Worm (Caenorhabditis elegans) whole organism, mixed stage, embryonic: ENCODE data around the gene svh-2.

Source experiments
- M03D4.4 ChIP-seq: sonication (generic microtip); optimal IDR thresholded peaks from 2 replicates; lab custom pipeline; 2017; ENCODE audit warnings: mild to moderate bottlenecking, missing genetic modification characterization, missing compliant biosample characterization
- bed-3 ChIP-seq: fragments of 200-800 bp; sonication (Bioruptor generic); optimal IDR thresholded peaks from 3 replicates; lab custom pipeline; 2018; ENCODE audit warnings: mild to moderate bottlenecking, missing genetic modification characterization, moderate library complexity, missing compliant biosample characterization
- blmp-1 ChIP-seq: fragments of 150-350 bp; optimal IDR thresholded peaks from 2 replicates; lab custom pipeline; 2014; ENCODE audit warnings: missing biosample characterization, missing genetic modification characterization
- ceh-39 ChIP-seq: fragments of 150-350 bp; optimal IDR thresholded peaks from 2 replicates; lab custom pipeline; 2014; ENCODE audit warnings: missing biosample characterization, missing genetic modification characterization
- ceh-43 ChIP-seq: fragments of 200-800 bp; sonication (Bioruptor generic); optimal IDR thresholded peaks from 2 replicates; lab custom pipeline; 2018; ENCODE audit warnings: mild to moderate bottlenecking, missing genetic modification characterization, moderate library complexity, missing compliant biosample characterization
- ceh-83 ChIP-seq: fragments of 200-800 bp; sonication (Bioruptor generic); optimal IDR thresholded peaks from 2 replicates; lab custom pipeline; 2018; ENCODE audit warnings: mild to moderate bottlenecking, missing genetic modification characterization, missing compliant biosample characterization
- ces-1 ChIP-seq: fragments of 150-350 bp; optimal IDR thresholded peaks from 2 replicates; lab custom pipeline; 2014; ENCODE audit warnings: missing biosample characterization, missing genetic modification reagents, missing genetic modification characterization
- cnd-1 ChIP-seq: fragments of 200-800 bp; sonication (Bioruptor generic); optimal IDR thresholded peaks from 2 replicates; lab custom pipeline; 2018; ENCODE audit warnings: mild to moderate bottlenecking, missing genetic modification characterization, missing compliant biosample characterization
- elt-1 ChIP-seq: sonication (generic microtip); optimal IDR thresholded peaks from 2 replicates; lab custom pipeline; 2017; ENCODE audit warnings: missing genetic modification characterization, mild to moderate bottlenecking, missing compliant biosample characterization, antibody characterized with exemption, moderate library complexity, borderline replicate concordance; ENCODE audit not compliant: insufficient read depth
- elt-3 ChIP-seq: fragments of 150-350 bp; optimal IDR thresholded peaks from 2 replicates; lab custom pipeline; 2014; ENCODE audit warnings: missing biosample characterization, missing genetic modification characterization
- flh-1 ChIP-seq: fragments of 200-800 bp; sonication (Bioruptor generic); optimal IDR thresholded peaks from 2 replicates; lab custom pipeline; 2018; ENCODE audit warnings: mild to moderate bottlenecking, missing genetic modification characterization, moderate library complexity, missing compliant biosample characterization
- ham-2 ChIP-seq: fragments of 200-800 bp; sonication (Bioruptor generic); optimal IDR thresholded peaks from 2 replicates; lab custom pipeline; 2018; ENCODE audit warnings: mild to moderate bottlenecking, missing genetic modification characterization, missing compliant biosample characterization
- lin-13 ChIP-seq: fragments of 150-350 bp; optimal IDR thresholded peaks from 2 replicates; lab custom pipeline; 2014; ENCODE audit warnings: missing biosample characterization, missing genetic modification characterization
- lin-32 ChIP-seq: fragments of 200-800 bp; sonication (Bioruptor generic); optimal IDR thresholded peaks from 2 replicates; lab custom pipeline; 2018; ENCODE audit warnings: mild to moderate bottlenecking, missing genetic modification characterization, missing compliant biosample characterization
- lsy-2 ChIP-seq: fragments of 150-350 bp; optimal IDR thresholded peaks from 2 replicates; lab custom pipeline; 2014; ENCODE audit warnings: missing biosample characterization, missing genetic modification characterization
- mab-5 ChIP-seq: fragments of 150-350 bp; optimal IDR thresholded peaks from 2 replicates; lab custom pipeline; 2014; ENCODE audit warnings: missing biosample characterization, missing genetic modification characterization
- mep-1 ChIP-seq: fragments of 150-350 bp; optimal IDR thresholded peaks from 2 replicates; lab custom pipeline; 2017; ENCODE audit warnings: missing biosample characterization, missing genetic modification reagents, missing genetic modification characterization, inconsistent platforms
- mls-2 ChIP-seq: sonication (generic microtip); optimal IDR thresholded peaks from 2 replicates; lab custom pipeline; 2016; ENCODE audit warnings: mild to moderate bottlenecking, missing genetic modification characterization, moderate library complexity, missing compliant biosample characterization
- nhr-12 ChIP-seq: fragments of 150-350 bp; optimal IDR thresholded peaks from 2 replicates; lab custom pipeline; 2014; ENCODE audit warnings: missing biosample characterization, missing genetic modification characterization
- nhr-2 ChIP-seq: fragments of 150-350 bp; optimal IDR thresholded peaks from 2 replicates; lab custom pipeline; 2014; ENCODE audit warnings: missing biosample characterization, missing genetic modification characterization
- nhr-237 ChIP-seq: fragments of 150-350 bp; optimal IDR thresholded peaks from 2 replicates; lab custom pipeline; 2014; ENCODE audit warnings: missing biosample characterization, missing genetic modification characterization
- pha-4 ChIP-seq: fragments of 150-350 bp; optimal IDR thresholded peaks from 2 replicates; lab custom pipeline; 2018; ENCODE audit warnings: missing biosample characterization, missing genetic modification reagents, missing genetic modification characterization
- snpc-4 ChIP-seq: fragments of 150-350 bp; optimal IDR thresholded peaks from 2 replicates; lab custom pipeline; 2014; ENCODE audit warnings: missing biosample characterization, missing genetic modification characterization
- sptf-1 ChIP-seq: sonication (generic microtip); optimal IDR thresholded peaks from 2 replicates; lab custom pipeline; 2017; ENCODE audit warnings: mild to moderate bottlenecking, missing genetic modification characterization, moderate library complexity, missing compliant biosample characterization
- unc-120 ChIP-seq: sonication (generic microtip); optimal IDR thresholded peaks from 2 replicates; lab custom pipeline; 2017; ENCODE audit warnings: missing genetic modification characterization, missing compliant biosample characterization; ENCODE audit not compliant: poor library complexity, severe bottlenecking
- unc-62 ChIP-seq: fragments of 150-350 bp; optimal IDR thresholded peaks from 2 replicates; lab custom pipeline; 2014; ENCODE audit warnings: missing biosample characterization, missing genetic modification reagents, missing genetic modification characterization
- zip-8 ChIP-seq: fragments of 150-350 bp; optimal IDR thresholded peaks from 2 replicates; lab custom pipeline; 2014; ENCODE audit warnings: missing biosample characterization, missing genetic modification characterization
- ztf-11 ChIP-seq: fragments of 150-350 bp; optimal IDR thresholded peaks from 2 replicates; lab custom pipeline; 2014; ENCODE audit warnings: missing biosample characterization, missing genetic modification characterization

The svh-2 gene

DNA sequence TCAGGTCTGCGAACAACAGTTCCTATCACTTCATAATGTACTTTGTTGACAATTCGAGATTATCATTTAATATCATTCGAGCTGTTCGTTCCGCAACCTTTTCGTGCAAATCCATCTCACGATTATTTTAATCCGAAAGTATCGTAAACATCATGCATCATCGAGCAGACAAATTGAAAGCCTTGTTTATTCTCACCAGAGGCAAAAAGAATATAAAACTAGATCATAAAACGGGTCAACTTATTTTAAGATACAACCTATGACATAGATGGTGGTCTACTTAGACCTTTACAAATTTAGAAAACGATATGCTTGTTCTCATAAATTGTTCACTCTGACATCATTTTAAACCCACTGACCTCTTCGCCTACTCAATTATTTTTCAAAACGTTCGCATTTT lies 20.0 kb upstream of the svh-2 start:
- no peak for TF ChIP-seq ces-1 (GFP tag; lab: Kevin White, UChicago)

DNA sequence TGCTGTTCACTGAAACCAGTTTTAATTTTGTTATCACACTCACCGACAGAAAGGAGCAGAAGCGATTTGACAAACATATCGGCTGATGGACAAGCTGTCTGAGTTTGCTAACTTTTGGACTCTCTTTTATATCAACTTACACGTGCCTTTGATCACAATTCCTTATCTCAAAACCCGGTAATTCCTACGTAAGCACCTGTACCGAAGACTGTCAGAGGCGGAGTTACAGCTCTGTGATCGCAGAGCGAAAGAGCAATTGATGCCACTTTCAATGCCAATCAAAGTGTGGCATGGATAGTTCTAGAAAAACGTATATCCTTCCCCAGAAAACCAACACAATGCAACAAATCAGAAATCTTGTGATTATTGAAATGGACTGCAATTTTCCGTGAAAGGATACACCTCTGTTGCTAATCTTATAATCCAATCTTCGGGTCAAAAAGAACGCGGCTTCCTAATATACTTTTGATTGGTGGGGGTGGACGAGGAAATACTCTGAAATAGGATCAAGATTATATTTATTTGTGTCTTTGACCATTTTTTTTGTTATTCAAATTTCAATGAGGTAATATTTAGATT lies 16.3 kb upstream of the svh-2 start, which contains the start of gene ilys-5:
Gene ilys-5, minus strand, starts transcription at position 140 of the 579 bp plus-strand sequence.
- no peak for TF ChIP-seq ham-2
- no peak for TF ChIP-seq flh-1 (GFP tag; lab: Kevin White, UChicago)
- no peak for TF ChIP-seq mep-1 (tag; lab: Kevin White, UChicago)
- TF ChIP-seq ceh-39 (tag; lab: Kevin White, UChicago) = no peak
- no peak for TF ChIP-seq elt-1 (tag; lab: Kevin White, UChicago)
- TF ChIP-seq bed-3 (GFP tag; lab: Kevin White, UChicago) = no peak
- no peak for TF ChIP-seq ztf-11 (tag; lab: Kevin White, UChicago)
- TF ChIP-seq nhr-237 (tag; lab: Kevin White, UChicago) = no peak
- TF ChIP-seq, all 35 proteins: peak for 0

- no peak for TF ChIP-seq flh-1 (GFP tag; lab: Kevin White, UChicago)
- no peak for TF ChIP-seq nhr-2
- TF ChIP-seq mls-2 (tag; lab: Kevin White, UChicago) = no peak
- TF ChIP-seq sptf-1 (tag; lab: Kevin White, UChicago) = no peak
- TF ChIP-seq elt-3 (tag; lab: Kevin White, UChicago) = no peak
- no peak for TF ChIP-seq ceh-83 (GFP tag; lab: Kevin White, UChicago)
- TF ChIP-seq nhr-12 (tag; lab: Kevin White, UChicago) = no peak
- TF ChIP-seq snpc-4 = no peak
- TF ChIP-seq, all 35 proteins: peak for 0
These were observed 15.0 kb upstream of the svh-2 start for ce11 chrX:6538068-6538467.

DNA sequence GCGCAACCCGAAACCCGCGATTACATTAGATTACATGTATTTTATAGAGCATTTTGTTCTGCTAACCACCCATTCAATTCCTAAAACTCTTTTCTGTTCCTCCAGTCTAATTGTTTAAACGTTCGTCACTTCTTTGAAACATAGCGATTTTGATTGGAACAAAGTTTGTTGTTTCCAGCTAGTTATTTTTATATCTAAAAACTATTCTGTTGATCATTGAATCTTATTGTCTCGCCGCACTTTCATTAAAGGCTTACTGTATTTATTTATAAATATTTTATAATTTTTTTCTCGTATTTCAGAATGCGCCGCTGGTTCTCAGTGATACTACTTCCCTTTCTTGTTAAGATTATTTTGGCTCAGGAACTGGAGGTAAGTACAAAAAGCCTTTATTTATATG lies 10.4 kb upstream of the svh-2 start, which contains the start of gene T14E8.2:
Gene T14E8.2, plus strand, starts transcription at position 301 of the 400 bp plus-strand sequence.
- TF ChIP-seq ces-1 (GFP tag; lab: Kevin White, UChicago) (peak; percentile 70), mab-5 (no peak)
- TF ChIP-seq, all 35 proteins: peak for 1

DNA sequence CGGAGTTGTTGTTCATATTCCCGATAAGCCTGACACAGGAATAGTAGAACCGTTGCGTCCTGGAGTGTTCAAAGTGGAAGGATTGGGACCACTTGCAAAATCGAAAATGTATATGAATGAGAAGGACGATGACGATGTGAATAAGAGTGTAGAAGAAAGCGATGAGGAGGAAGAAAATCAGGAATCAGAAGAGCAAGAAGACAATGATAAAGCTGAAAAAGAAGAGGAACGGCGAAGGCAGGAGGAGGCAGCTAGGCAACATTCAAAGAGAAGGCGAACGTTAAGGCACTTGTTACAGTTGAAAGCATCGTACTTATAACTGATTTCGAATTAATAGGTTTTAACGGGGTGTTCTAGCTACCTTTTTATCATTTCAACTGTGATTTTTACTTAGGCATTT lies 9.4 kb upstream of the svh-2 start:
- TF ChIP-seq ztf-11 (tag; lab: Kevin White, UChicago) (no peak), blmp-1 (tag; lab: Kevin White, UChicago) (no peak), lsy-2 (tag; lab: Kevin White, UChicago) (no peak), sptf-1 (tag; lab: Kevin White, UChicago) (no peak)

- TF ChIP-seq mab-5 = no peak
- no peak for TF ChIP-seq nhr-2
- no peak for TF ChIP-seq elt-3 (tag; lab: Kevin White, UChicago)
- TF ChIP-seq zip-8 (tag; lab: Kevin White, UChicago) = no peak
- TF ChIP-seq pha-4 = no peak
- TF ChIP-seq lin-32 = no peak
- no peak for TF ChIP-seq snpc-4
- no peak for TF ChIP-seq ces-1 (GFP tag; lab: Kevin White, UChicago)
- no peak for TF ChIP-seq cnd-1 (tag; lab: Kevin White, UChicago)
- no peak for TF ChIP-seq ham-2
- no peak for TF ChIP-seq ceh-43
- no peak for TF ChIP-seq mep-1 (tag; lab: Kevin White, UChicago)
- TF ChIP-seq unc-62 (GFP tag; lab: Kevin White, UChicago) = no peak
- TF ChIP-seq blmp-1 (tag; lab: Kevin White, UChicago) = no peak
- TF ChIP-seq lin-13 = no peak
- no peak for TF ChIP-seq ztf-11 (tag; lab: Kevin White, UChicago)
- no peak for TF ChIP-seq M03D4.4 (tag; lab: Kevin White, UChicago)
These were observed 1.9 kb upstream of the svh-2 start for ce11 chrX:6551073-6551652.

ce11 chrX:6551679-6552078 lies 1.4 kb upstream of the svh-2 start:
- no peak for TF ChIP-seq unc-120 (tag; lab: Kevin White, UChicago)
- TF ChIP-seq blmp-1 (tag; lab: Kevin White, UChicago) = no peak
- TF ChIP-seq lin-13 = no peak
- TF ChIP-seq cnd-1 (tag; lab: Kevin White, UChicago) = no peak
- no peak for TF ChIP-seq unc-62 (GFP tag; lab: Kevin White, UChicago)
- no peak for TF ChIP-seq ceh-43
- no peak for TF ChIP-seq ces-1 (GFP tag; lab: Kevin White, UChicago)
- no peak for TF ChIP-seq zip-8 (tag; lab: Kevin White, UChicago)
- TF ChIP-seq, all 35 proteins: peak for 0
